Worm (Caenorhabditis elegans): ENCODE results near the gene B0244.6.

DNA sequence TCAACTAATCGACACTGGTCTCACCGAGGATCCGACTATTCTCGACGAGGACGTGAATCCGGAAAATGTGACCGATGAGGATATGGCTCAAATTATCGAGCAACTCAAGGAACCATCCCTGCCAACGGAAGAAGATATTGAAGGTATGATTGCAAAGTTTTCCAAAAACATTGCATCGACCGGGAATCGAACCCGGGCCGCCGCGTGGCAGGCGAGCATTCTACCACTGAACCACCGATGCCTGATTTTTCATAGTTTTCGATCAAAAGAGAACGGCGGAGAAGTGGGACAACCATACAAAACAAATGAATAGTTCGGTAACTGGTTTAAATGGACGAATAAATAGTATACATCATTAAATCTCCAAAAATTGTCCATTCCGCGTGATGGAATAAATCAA is 24.1 kb downstream of the B0244.6 start:
- TF ChIP-seq flt-1 (GFP tag; IDR thresholded peaks at IDR 0.05) (no peak), B0310.2 (tag; optimal IDR thresholded peaks at IDR 0.05) (no peak), ama-1 (optimal IDR thresholded peaks at IDR 0.05) (no peak), scrt-1 (GFP tag; IDR thresholded peaks at IDR 0.05) (no peak)

Measured in whole organism, early embryonic.